Fruit fly (Drosophila melanogaster): ENCODE results near the gene CG5347.

The CG5347 gene

DNA sequence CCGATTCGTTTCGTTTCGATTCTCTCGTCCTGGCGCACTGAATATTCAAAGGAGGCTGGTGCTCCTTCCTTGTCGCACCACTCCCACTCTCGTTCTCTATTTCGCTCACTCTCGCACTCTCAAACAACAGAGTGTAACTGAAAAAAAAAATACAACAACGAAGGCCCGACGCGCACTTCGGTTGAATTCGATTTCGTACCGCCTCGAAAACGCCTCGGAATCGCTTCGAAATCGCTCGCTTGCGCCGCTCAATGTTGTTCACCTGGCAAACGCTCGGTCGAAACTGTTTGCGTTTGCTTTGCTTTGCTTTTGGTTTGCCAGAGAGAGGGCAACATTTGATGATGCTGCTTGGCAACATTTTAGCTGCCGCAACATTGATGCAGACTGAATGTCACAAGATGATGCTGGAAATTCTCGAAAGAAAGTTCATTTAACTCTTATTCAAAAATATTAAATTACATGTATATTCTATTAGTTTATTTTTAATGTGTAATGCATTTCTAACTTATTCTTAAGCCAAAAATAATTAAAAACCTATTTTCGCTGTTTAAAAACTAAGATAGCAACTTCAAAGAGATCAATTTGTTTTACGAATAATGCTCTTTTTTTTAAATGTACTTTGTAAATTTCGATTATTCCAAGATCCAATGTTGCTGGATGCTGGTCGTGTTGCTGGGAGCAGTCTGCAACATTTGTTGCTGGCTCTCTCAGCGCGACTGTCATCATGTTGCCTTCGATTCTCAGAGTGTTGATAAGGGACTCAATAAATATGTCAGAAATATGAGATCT is 27.3 kb upstream of the CG5347 start, which contains the start of gene NetB (continued):
- no peak for TF ChIP-seq CG13296 (GFP tag; optimal IDR thresholded peaks at IDR 0.05)
- TF ChIP-seq CG17359 (tag; optimal IDR thresholded peaks at IDR 0.05), result no peak
- TF ChIP-seq cad (GFP tag; optimal IDR thresholded peaks at IDR 0.05), result no peak
- no peak; the same call in 1 of the 2 replicates for TF ChIP-seq bbx (GFP tag; IDR thresholded peaks at IDR 0.05; ENCODE audit: partially characterized antibody)
- TF ChIP-seq CG2199 (GFP tag; IDR thresholded peaks at IDR 0.05), result peak; percentile 85; the same call in 2 of the 3 replicates
- TF ChIP-seq CG31388 (GFP tag; optimal IDR thresholded peaks at IDR 0.05), result no peak
- TF ChIP-seq HLHmδ (GFP tag; optimal IDR thresholded peaks at IDR 0.05), result peak; percentile 9
- TF ChIP-seq gsb (GFP tag; IDR thresholded peaks at IDR 0.05), result no peak
- peak; percentile 42 for TF ChIP-seq jing (GFP tag; optimal IDR thresholded peaks at IDR 0.05)
- no peak for TF ChIP-seq CG4282 (GFP tag; optimal IDR thresholded peaks at IDR 0.05)
- TF ChIP-seq Atf6 (GFP tag; IDR thresholded peaks at IDR 0.05), result no peak
- TF ChIP-seq Atf-2 (GFP tag; optimal IDR thresholded peaks at IDR 0.05), result no peak
- no peak for TF ChIP-seq Antp (GFP tag; optimal IDR thresholded peaks at IDR 0.05)
- TF ChIP-seq CG11085 (GFP tag; IDR thresholded peaks at IDR 0.05), result no peak
- TF ChIP-seq CG11456 (GFP tag; IDR thresholded peaks at IDR 0.05), result no peak
- no peak for TF ChIP-seq CG17186 (GFP tag; optimal IDR thresholded peaks at IDR 0.05)
- TF ChIP-seq CG8924 (tag; optimal IDR thresholded peaks at IDR 0.05), result no peak
- TF ChIP-seq prd (optimal IDR thresholded peaks at IDR 0.05), result no peak
- no peak for TF ChIP-seq prd (GFP tag; IDR thresholded peaks at IDR 0.05)
- no peak for TF ChIP-seq fd102C (GFP tag; optimal IDR thresholded peaks at IDR 0.05)
- no peak for TF ChIP-seq Vsx1 (GFP tag; optimal IDR thresholded peaks at IDR 0.05)
- no peak for TF ChIP-seq Elba2 (GFP tag; optimal IDR thresholded peaks at IDR 0.05)
- no peak for TF ChIP-seq Awh (GFP tag; IDR thresholded peaks at IDR 0.05)
- TF ChIP-seq CG5953 (GFP tag; IDR thresholded peaks at IDR 0.05), result no peak
- no peak for TF ChIP-seq crp (GFP tag; optimal IDR thresholded peaks at IDR 0.05)
- no peak for TF ChIP-seq lilli (GFP tag; optimal IDR thresholded peaks at IDR 0.05)
- no peak for TF ChIP-seq CG4730 (GFP tag; IDR thresholded peaks at IDR 0.05)
- TF ChIP-seq CG34224 (GFP tag; IDR thresholded peaks at IDR 0.05; ENCODE audit: partially characterized antibody), result no peak; the same call in 2 of the 3 replicates
- TF ChIP-seq sens (GFP tag), result peak; percentile 46
- TF ChIP-seq CTCF (GFP tag; optimal IDR thresholded peaks at IDR 0.05), result no peak
- peak; percentile 75 for TF ChIP-seq ci (GFP tag; IDR thresholded peaks at IDR 0.05)
- no peak for TF ChIP-seq Ptx1 (GFP tag; IDR thresholded peaks at IDR 0.05)
- TF ChIP-seq CG18619 (GFP tag; optimal IDR thresholded peaks at IDR 0.05), result no peak
- peak; percentile 36 to 37 for TF ChIP-seq Trl (optimal IDR thresholded peaks at IDR 0.05)
- peak; percentile 25 for TF ChIP-seq Trl (GFP tag; optimal IDR thresholded peaks at IDR 0.05)
- no peak for TF ChIP-seq CG17568 (GFP tag; optimal IDR thresholded peaks at IDR 0.05)
- no peak for TF ChIP-seq Ravus (GFP tag; IDR thresholded peaks at IDR 0.05)
- TF ChIP-seq CG14014 (GFP tag; IDR thresholded peaks at IDR 0.05), result no peak
- no peak for TF ChIP-seq Spps (tag; optimal IDR thresholded peaks at IDR 0.05)
- TF ChIP-seq H15 (GFP tag; IDR thresholded peaks at IDR 0.05), result no peak
- no peak for TF ChIP-seq CG10209 (GFP tag; optimal IDR thresholded peaks at IDR 0.05)
- TF ChIP-seq CG8478 (optimal IDR thresholded peaks at IDR 0.05), result no peak
- no peak for TF ChIP-seq org-1 (GFP tag; optimal IDR thresholded peaks at IDR 0.05)
- no peak for TF ChIP-seq Dip2 (GFP tag; IDR thresholded peaks at IDR 0.05)
- no peak for TF ChIP-seq MBD-R2 (GFP tag; IDR thresholded peaks at IDR 0.05)
- TF ChIP-seq tgo (GFP tag; IDR thresholded peaks at IDR 0.05), result no peak
- TF ChIP-seq CG14860 (GFP tag; IDR thresholded peaks at IDR 0.05; ENCODE audit: partially characterized antibody), result no peak
- no peak for TF ChIP-seq ranshi (GFP tag; IDR thresholded peaks at IDR 0.05)
- TF ChIP-seq dati (GFP tag; IDR thresholded peaks at IDR 0.05), result no peak
- TF ChIP-seq gcm2 (GFP tag; optimal IDR thresholded peaks at IDR 0.05), result no peak
- no peak for TF ChIP-seq sens-2 (GFP tag; IDR thresholded peaks at IDR 0.05)
- no peak for TF ChIP-seq CG4328 (GFP tag; optimal IDR thresholded peaks at IDR 0.05)
- TF ChIP-seq CG18011 (GFP tag; optimal IDR thresholded peaks at IDR 0.05), result no peak
